Worm (Caenorhabditis elegans) whole organism, mixed stage, embryonic: ENCODE results near the gene Y55F3BR.11.
"Not testable (repeated sequence)": the region's sequence is repeated elsewhere in the genome, so short reads cannot be mapped to it uniquely, and the experiment has no call there.

Experiments used
- M03D4.4 ChIP-seq: sonication (generic microtip); optimal IDR thresholded peaks from 2 replicates; lab custom pipeline; 2017; ENCODE audit warnings: mild to moderate bottlenecking, missing genetic modification characterization, missing compliant biosample characterization
- bed-3 ChIP-seq: fragments of 200-800 bp; sonication (Bioruptor generic); optimal IDR thresholded peaks from 3 replicates; lab custom pipeline; 2018; ENCODE audit warnings: mild to moderate bottlenecking, missing genetic modification characterization, moderate library complexity, missing compliant biosample characterization
- blmp-1 ChIP-seq: fragments of 150-350 bp; optimal IDR thresholded peaks from 2 replicates; lab custom pipeline; 2014; ENCODE audit warnings: missing biosample characterization, missing genetic modification characterization
- ceh-39 ChIP-seq: fragments of 150-350 bp; optimal IDR thresholded peaks from 2 replicates; lab custom pipeline; 2014; ENCODE audit warnings: missing biosample characterization, missing genetic modification characterization
- ceh-43 ChIP-seq: fragments of 200-800 bp; sonication (Bioruptor generic); optimal IDR thresholded peaks from 2 replicates; lab custom pipeline; 2018; ENCODE audit warnings: mild to moderate bottlenecking, missing genetic modification characterization, moderate library complexity, missing compliant biosample characterization
- ceh-83 ChIP-seq: fragments of 200-800 bp; sonication (Bioruptor generic); optimal IDR thresholded peaks from 2 replicates; lab custom pipeline; 2018; ENCODE audit warnings: mild to moderate bottlenecking, missing genetic modification characterization, missing compliant biosample characterization
- ces-1 ChIP-seq: fragments of 150-350 bp; optimal IDR thresholded peaks from 2 replicates; lab custom pipeline; 2014; ENCODE audit warnings: missing biosample characterization, missing genetic modification reagents, missing genetic modification characterization
- cnd-1 ChIP-seq: fragments of 200-800 bp; sonication (Bioruptor generic); optimal IDR thresholded peaks from 2 replicates; lab custom pipeline; 2018; ENCODE audit warnings: mild to moderate bottlenecking, missing genetic modification characterization, missing compliant biosample characterization
- drap-1 ChIP-seq: fragments of 200-800 bp; sonication (Bioruptor generic); optimal IDR thresholded peaks from 3 replicates; lab custom pipeline; 2018; ENCODE audit warnings: mild to moderate bottlenecking, missing genetic modification characterization, missing compliant biosample characterization
- elt-1 ChIP-seq: sonication (generic microtip); optimal IDR thresholded peaks from 2 replicates; lab custom pipeline; 2017; ENCODE audit warnings: missing genetic modification characterization, mild to moderate bottlenecking, missing compliant biosample characterization, antibody characterized with exemption, moderate library complexity, borderline replicate concordance; ENCODE audit not compliant: insufficient read depth
- elt-3 ChIP-seq: fragments of 150-350 bp; optimal IDR thresholded peaks from 2 replicates; lab custom pipeline; 2014; ENCODE audit warnings: missing biosample characterization, missing genetic modification characterization
- flh-1 ChIP-seq: fragments of 200-800 bp; sonication (Bioruptor generic); optimal IDR thresholded peaks from 2 replicates; lab custom pipeline; 2018; ENCODE audit warnings: mild to moderate bottlenecking, missing genetic modification characterization, moderate library complexity, missing compliant biosample characterization
- ham-2 ChIP-seq: fragments of 200-800 bp; sonication (Bioruptor generic); optimal IDR thresholded peaks from 2 replicates; lab custom pipeline; 2018; ENCODE audit warnings: mild to moderate bottlenecking, missing genetic modification characterization, missing compliant biosample characterization
- hlh-1 ChIP-seq: fragments of 150-350 bp; optimal IDR thresholded peaks from 2 replicates; lab custom pipeline; 2014; ENCODE audit warnings: missing biosample characterization, missing genetic modification reagents, missing genetic modification characterization
- lin-13 ChIP-seq: fragments of 150-350 bp; optimal IDR thresholded peaks from 2 replicates; lab custom pipeline; 2014; ENCODE audit warnings: missing biosample characterization, missing genetic modification characterization
- lin-32 ChIP-seq: fragments of 200-800 bp; sonication (Bioruptor generic); optimal IDR thresholded peaks from 2 replicates; lab custom pipeline; 2018; ENCODE audit warnings: mild to moderate bottlenecking, missing genetic modification characterization, missing compliant biosample characterization
- lsy-2 ChIP-seq: fragments of 150-350 bp; optimal IDR thresholded peaks from 2 replicates; lab custom pipeline; 2014; ENCODE audit warnings: missing biosample characterization, missing genetic modification characterization
- mab-5 ChIP-seq: fragments of 150-350 bp; optimal IDR thresholded peaks from 2 replicates; lab custom pipeline; 2014; ENCODE audit warnings: missing biosample characterization, missing genetic modification characterization
- mep-1 ChIP-seq: fragments of 150-350 bp; optimal IDR thresholded peaks from 2 replicates; lab custom pipeline; 2017; ENCODE audit warnings: missing biosample characterization, missing genetic modification reagents, missing genetic modification characterization, inconsistent platforms
- mls-2 ChIP-seq: sonication (generic microtip); optimal IDR thresholded peaks from 2 replicates; lab custom pipeline; 2016; ENCODE audit warnings: mild to moderate bottlenecking, missing genetic modification characterization, moderate library complexity, missing compliant biosample characterization
- nhr-12 ChIP-seq: fragments of 150-350 bp; optimal IDR thresholded peaks from 2 replicates; lab custom pipeline; 2014; ENCODE audit warnings: missing biosample characterization, missing genetic modification characterization
- nhr-2 ChIP-seq: fragments of 150-350 bp; optimal IDR thresholded peaks from 2 replicates; lab custom pipeline; 2014; ENCODE audit warnings: missing biosample characterization, missing genetic modification characterization
- nhr-237 ChIP-seq: fragments of 150-350 bp; optimal IDR thresholded peaks from 2 replicates; lab custom pipeline; 2014; ENCODE audit warnings: missing biosample characterization, missing genetic modification characterization
- nhr-28 ChIP-seq: fragments of 150-350 bp; optimal IDR thresholded peaks from 2 replicates; lab custom pipeline; 2014; ENCODE audit warnings: missing biosample characterization, missing genetic modification characterization
- nhr-76 ChIP-seq: sonication (generic microtip); optimal IDR thresholded peaks from 2 replicates; lab custom pipeline; 2017; ENCODE audit warnings: missing biosample characterization, missing genetic modification characterization
- pha-4 ChIP-seq: fragments of 150-350 bp; optimal IDR thresholded peaks from 2 replicates; lab custom pipeline; 2018; ENCODE audit warnings: missing biosample characterization, missing genetic modification reagents, missing genetic modification characterization
- sem-2 ChIP-seq: fragments of 200-800 bp; sonication (Bioruptor generic); optimal IDR thresholded peaks from 2 replicates; lab custom pipeline; 2018; ENCODE audit warnings: mild to moderate bottlenecking, missing genetic modification characterization, missing compliant biosample characterization
- snpc-4 ChIP-seq: fragments of 150-350 bp; optimal IDR thresholded peaks from 2 replicates; lab custom pipeline; 2014; ENCODE audit warnings: missing biosample characterization, missing genetic modification characterization
- sptf-1 ChIP-seq: sonication (generic microtip); optimal IDR thresholded peaks from 2 replicates; lab custom pipeline; 2017; ENCODE audit warnings: mild to moderate bottlenecking, missing genetic modification characterization, moderate library complexity, missing compliant biosample characterization
- tbx-8 ChIP-seq: fragments of 200-800 bp; sonication (Bioruptor generic); optimal IDR thresholded peaks from 2 replicates; lab custom pipeline; 2018; ENCODE audit warnings: mild to moderate bottlenecking, missing genetic modification characterization, moderate library complexity, missing compliant biosample characterization
- unc-120 ChIP-seq: sonication (generic microtip); optimal IDR thresholded peaks from 2 replicates; lab custom pipeline; 2017; ENCODE audit warnings: missing genetic modification characterization, missing compliant biosample characterization; ENCODE audit not compliant: poor library complexity, severe bottlenecking
- unc-39 ChIP-seq: fragments of 150-350 bp; optimal IDR thresholded peaks from 2 replicates; lab custom pipeline; 2014; ENCODE audit warnings: missing biosample characterization, missing genetic modification characterization
- unc-62 ChIP-seq: fragments of 150-350 bp; optimal IDR thresholded peaks from 2 replicates; lab custom pipeline; 2014; ENCODE audit warnings: missing biosample characterization, missing genetic modification reagents, missing genetic modification characterization
- zip-8 ChIP-seq: fragments of 150-350 bp; optimal IDR thresholded peaks from 2 replicates; lab custom pipeline; 2014; ENCODE audit warnings: missing biosample characterization, missing genetic modification characterization
- ztf-11 ChIP-seq: fragments of 150-350 bp; optimal IDR thresholded peaks from 2 replicates; lab custom pipeline; 2014; ENCODE audit warnings: missing biosample characterization, missing genetic modification characterization

Y55F3BR.11 gene

DNA sequence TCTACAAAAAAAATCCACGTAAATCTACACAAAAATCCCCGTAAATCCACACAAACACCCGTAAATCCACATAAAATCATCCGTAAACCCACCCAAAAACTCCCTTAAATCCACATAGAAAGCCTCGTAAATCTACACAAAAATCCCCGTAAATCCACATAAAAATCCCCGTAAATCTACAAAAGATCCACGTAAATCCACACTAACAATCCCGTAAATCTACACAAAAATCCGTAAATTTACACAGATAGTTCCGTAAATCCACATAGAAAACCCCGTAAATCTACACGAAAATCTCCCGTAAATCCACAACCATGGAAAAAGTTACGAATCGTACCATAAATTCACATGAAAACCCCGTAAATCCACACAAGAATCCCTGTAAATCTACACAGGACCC lies 23.6 kb downstream of the Y55F3BR.11 start:
- no peak for TF ChIP-seq nhr-12
- TF ChIP-seq hlh-1 (tag; lab: Kevin White, UChicago) = no peak
- no peak for TF ChIP-seq elt-3 (tag; lab: Kevin White, UChicago)
- no peak for TF ChIP-seq ceh-43
- TF ChIP-seq mep-1 = no peak

DNA sequence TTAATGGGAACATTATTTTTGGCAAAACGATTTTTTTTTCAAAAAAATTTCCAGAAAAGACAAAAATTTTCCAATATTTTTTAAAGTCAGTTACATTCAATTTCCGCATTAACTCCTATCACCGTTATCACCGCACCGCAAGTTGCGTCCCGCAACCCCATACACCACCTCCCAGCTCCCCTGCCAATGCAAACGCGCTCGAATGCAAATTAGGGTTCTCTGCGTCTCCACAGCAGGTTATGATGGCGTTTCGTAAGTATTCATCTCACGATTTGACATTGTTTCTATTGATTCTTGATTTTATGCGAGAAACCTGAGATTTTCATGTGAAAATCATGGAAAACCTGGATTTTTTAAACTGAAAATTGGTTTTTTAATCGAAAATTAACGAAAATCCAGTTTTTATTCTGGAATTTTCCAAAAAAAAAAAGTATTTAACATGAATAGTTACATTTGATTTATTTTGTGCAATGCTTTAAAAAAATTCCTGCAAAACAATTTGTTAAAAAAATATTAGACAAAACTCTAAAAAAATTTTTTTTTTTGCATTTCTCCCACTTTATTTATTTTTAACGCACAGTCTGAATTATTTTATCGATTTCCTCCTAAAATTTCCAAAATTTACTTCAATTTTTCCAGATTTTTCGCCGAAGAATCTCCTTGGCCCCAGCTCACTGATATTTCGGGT lies 29.8 kb downstream of the Y55F3BR.11 start, which contains the start of gene mak-2:
mak-2 (plus strand) TSS at position 638 of the 688 bp plus-strand sequence.
- TF ChIP-seq snpc-4 = no peak
- TF ChIP-seq sptf-1 = peak; percentile 45
- TF ChIP-seq nhr-12 = no peak
- TF ChIP-seq lin-32 = no peak
- peak; percentile 8 for TF ChIP-seq unc-62 (GFP tag; lab: Kevin White, UChicago)
- TF ChIP-seq ztf-11 (tag; lab: Kevin White, UChicago) = no peak
- no peak for TF ChIP-seq mab-5 (tag; lab: Kevin White, UChicago)
- peak; percentile 86 for TF ChIP-seq pha-4 (tag; lab: Kevin White, UChicago)
- peak; percentile 72 for TF ChIP-seq ces-1 (GFP tag; lab: Kevin White, UChicago)
- no peak for TF ChIP-seq bed-3 (GFP tag; lab: Kevin White, UChicago)
- no peak for TF ChIP-seq tbx-8
- no peak for TF ChIP-seq ceh-43
- TF ChIP-seq blmp-1 (tag; lab: Kevin White, UChicago) = no peak
- peak; percentile 19 for TF ChIP-seq mls-2 (tag; lab: Kevin White, UChicago)
- no peak for TF ChIP-seq ceh-83 (GFP tag; lab: Kevin White, UChicago)
- TF ChIP-seq unc-39 (tag; lab: Kevin White, UChicago) = no peak
- TF ChIP-seq nhr-76 (tag; lab: Kevin White, UChicago) = no peak
- TF ChIP-seq mep-1 = peak; percentile 78
- peak; percentile 90 for TF ChIP-seq lin-13 (tag; lab: Kevin White, UChicago)
- peak; percentile 49 for TF ChIP-seq hlh-1 (tag; lab: Kevin White, UChicago)
- TF ChIP-seq sem-2 (GFP tag; lab: Kevin White, UChicago) = no peak
- TF ChIP-seq nhr-237 = peak; percentile 48
- no peak for TF ChIP-seq elt-1 (tag; lab: Kevin White, UChicago)
- TF ChIP-seq M03D4.4 (tag; lab: Kevin White, UChicago) = no peak
- no peak for TF ChIP-seq nhr-28 (tag; lab: Kevin White, UChicago)
- no peak for TF ChIP-seq nhr-2 (tag; lab: Kevin White, UChicago)
- peak; percentile 37 for TF ChIP-seq ceh-39
- peak; percentile 9 for TF ChIP-seq cnd-1 (tag; lab: Kevin White, UChicago)
- TF ChIP-seq flh-1 (GFP tag; lab: Kevin White, UChicago) = no peak
- no peak for TF ChIP-seq zip-8
- TF ChIP-seq lsy-2 (tag; lab: Kevin White, UChicago) = peak; percentile 81
- peak; percentile 39 for TF ChIP-seq unc-120
- no peak for TF ChIP-seq ham-2 (GFP tag; lab: Kevin White, UChicago)
- TF ChIP-seq drap-1 = no peak
- no peak for TF ChIP-seq elt-3 (tag; lab: Kevin White, UChicago)
- TF ChIP-seq, all 35 proteins: peak for 13

DNA sequence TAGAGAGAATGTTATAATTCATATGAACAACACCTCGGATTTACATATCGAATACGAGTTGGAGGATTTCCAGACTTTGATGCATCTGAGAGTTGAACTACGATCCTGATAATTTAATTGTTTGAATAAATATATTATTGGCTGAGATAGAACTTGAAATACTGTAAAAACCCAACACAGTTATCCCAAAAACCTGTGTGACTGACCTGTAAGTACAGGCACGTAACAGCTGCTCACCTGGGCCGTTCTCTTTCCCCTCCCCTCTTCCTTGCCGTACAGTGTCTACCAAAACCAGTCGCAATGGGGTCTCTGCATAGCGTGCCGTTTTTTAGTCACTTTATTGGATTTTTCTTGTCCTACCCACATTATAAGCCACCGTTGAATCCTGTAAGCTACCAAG lies 49.9 kb downstream of the Y55F3BR.11 start, which contains the start of gene fbxc-12:
fbxc-12 (plus strand) TSS at position 301 of the 400 bp plus-strand sequence.
- not testable (repeated sequence) for TF ChIP-seq ceh-83 (GFP tag; lab: Kevin White, UChicago); sem-2 (GFP tag; lab: Kevin White, UChicago); mep-1
